Worm (Caenorhabditis elegans): ENCODE results near the gene Y46C8AL.11.

DNA sequence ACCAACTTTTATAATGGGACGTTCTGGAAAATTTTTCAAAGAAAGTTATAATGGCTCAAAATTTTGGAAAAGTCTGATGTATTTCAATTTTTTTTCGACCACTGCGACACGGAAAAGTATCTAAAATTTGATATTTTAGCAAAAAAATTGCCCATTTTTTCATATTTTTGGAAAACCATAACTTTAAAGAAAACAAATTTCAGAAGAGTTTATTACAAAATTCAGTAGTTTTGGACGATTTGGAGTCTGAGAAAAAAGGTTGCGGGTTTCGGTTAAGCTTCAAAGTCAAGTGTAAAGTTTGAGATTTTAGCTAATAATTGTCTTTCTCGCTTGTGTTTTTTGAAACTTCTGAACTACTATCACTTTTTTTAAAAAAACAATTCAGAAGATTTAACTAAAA is 45.0 kb downstream of the Y46C8AL.11 start:
- TF ChIP-seq unc-55 (GFP tag; optimal IDR thresholded peaks at IDR 0.05) = no peak
- TF ChIP-seq unc-62 (GFP tag; optimal IDR thresholded peaks at IDR 0.05) = no peak
- TF ChIP-seq mdl-1 (tag; optimal IDR thresholded peaks at IDR 0.05) = no peak
- TF ChIP-seq lin-39 (tag; optimal IDR thresholded peaks at IDR 0.05) = no peak
- TF ChIP-seq lin-13 (GFP tag; optimal IDR thresholded peaks at IDR 0.05) = no peak
- no peak for TF ChIP-seq ceh-82 (tag; optimal IDR thresholded peaks at IDR 0.05)
- TF ChIP-seq elt-3 (tag; optimal IDR thresholded peaks at IDR 0.05) = no peak
- TF ChIP-seq fos-1 (tag; optimal IDR thresholded peaks at IDR 0.05) = no peak
- TF ChIP-seq unc-39 (tag; optimal IDR thresholded peaks at IDR 0.05) = no peak
- no peak for TF ChIP-seq nhr-237 (tag; optimal IDR thresholded peaks at IDR 0.05)
- no peak for TF ChIP-seq ama-1 (optimal IDR thresholded peaks at IDR 0.05)
- no peak for TF ChIP-seq snpc-4 (tag; optimal IDR thresholded peaks at IDR 0.05)
- TF ChIP-seq aly-2 (tag; optimal IDR thresholded peaks at IDR 0.05) = no peak
- no peak for TF ChIP-seq nhr-10 (tag; optimal IDR thresholded peaks at IDR 0.05)
